Fruit fly (Drosophila melanogaster) whole organism, prepupa: Measurements from ENCODE around the gene ABCB7.

Experiments used
- Blimp-1 ChIP-seq: fragments of 200-800 bp; sonication (Bioruptor generic); optimal IDR thresholded peaks from 3 replicates; lab custom pipeline; 2017; ENCODE audit warnings: missing biosample characterization, missing genetic modification characterization, mild to moderate bottlenecking, moderate library complexity, missing genetic modification reagents
- CG10631 ChIP-seq: fragments of 200-800 bp; sonication (Bioruptor generic); optimal IDR thresholded peaks from 2 replicates; lab custom pipeline; 2016; ENCODE audit warnings: missing biosample characterization, missing genetic modification characterization
- CG11762 ChIP-seq: fragments of 200-800 bp; sonication (Bioruptor generic); optimal IDR thresholded peaks from 3 replicates; lab custom pipeline; 2016; ENCODE audit warnings: missing biosample characterization, missing genetic modification characterization; ENCODE audit not compliant: insufficient read depth
- CG11902 ChIP-seq: fragments of 200-800 bp; sonication (Bioruptor generic); optimal IDR thresholded peaks from 3 replicates; lab custom pipeline; 2016; ENCODE audit warnings: missing biosample characterization, missing genetic modification characterization
- CG1621 ChIP-seq: fragments of 200-800 bp; sonication (Bioruptor generic); optimal IDR thresholded peaks from 3 replicates; lab custom pipeline; 2018; ENCODE audit warnings: missing biosample characterization, mild to moderate bottlenecking, missing genetic modification characterization
- CG16779 ChIP-seq: fragments of 200-800 bp; sonication (Bioruptor generic); optimal IDR thresholded peaks from 3 replicates; lab custom pipeline; 2017; ENCODE audit warnings: missing biosample characterization, mild to moderate bottlenecking, missing genetic modification characterization
- CG3032 ChIP-seq: fragments of 200-800 bp; optimal IDR thresholded peaks from 2 replicates; lab custom pipeline; 2019; ENCODE audit warnings: missing biosample characterization, mild to moderate bottlenecking, missing genetic modification characterization, moderate library complexity
- CG32006 ChIP-seq: fragments of 200-800 bp; sonication (Bioruptor generic); optimal IDR thresholded peaks from 3 replicates; lab custom pipeline; 2017; ENCODE audit warnings: missing biosample characterization, mild to moderate bottlenecking, missing genetic modification characterization
- CG34406 ChIP-seq: fragments of 200-800 bp; sonication (Bioruptor generic); optimal IDR thresholded peaks from 3 replicates; lab custom pipeline; 2016; ENCODE audit warnings: missing biosample characterization, missing genetic modification characterization
- CG3919 ChIP-seq: fragments of 200-800 bp; sonication (Bioruptor generic); optimal IDR thresholded peaks from 3 replicates; lab custom pipeline; 2016; ENCODE audit warnings: missing biosample characterization, missing genetic modification characterization
- CG4318 ChIP-seq: fragments of 200-800 bp; sonication (Bioruptor generic); optimal IDR thresholded peaks from 3 replicates; lab custom pipeline; 2017; ENCODE audit warnings: missing biosample characterization, mild to moderate bottlenecking, missing genetic modification characterization
- CG6163 ChIP-seq: fragments of 200-800 bp; sonication (Bioruptor generic); IDR thresholded peaks from 3 replicates; pipeline ENCODE4 v1.3.6; 2022; ENCODE audit warnings: missing biosample characterization, missing genetic modification characterization
- CG6792 ChIP-seq: fragments of 200-800 bp; sonication (Bioruptor generic); optimal IDR thresholded peaks from 3 replicates; lab custom pipeline; 2016; ENCODE audit warnings: missing biosample characterization, missing genetic modification characterization
- CG6808 ChIP-seq: fragments of 200-800 bp; sonication (Bioruptor generic); optimal IDR thresholded peaks from 3 replicates; lab custom pipeline; 2017; ENCODE audit warnings: missing biosample characterization, missing genetic modification characterization, mild to moderate bottlenecking, moderate library complexity, missing genetic modification reagents
- CG7368 ChIP-seq: fragments of 200-800 bp; sonication (Bioruptor generic); optimal IDR thresholded peaks from 3 replicates; lab custom pipeline; 2016; ENCODE audit warnings: missing biosample characterization, missing genetic modification characterization
- CG8319 ChIP-seq: fragments of 200-800 bp; sonication (Bioruptor generic); optimal IDR thresholded peaks from 3 replicates; lab custom pipeline; 2016; ENCODE audit warnings: missing biosample characterization, missing genetic modification characterization
- Eip93F ChIP-seq: fragments of 200-800 bp; sonication (Bioruptor generic); optimal IDR thresholded peaks from 2 replicates; lab custom pipeline; 2016; ENCODE audit warnings: missing biosample characterization, mild to moderate bottlenecking, missing genetic modification characterization
- Ets21C ChIP-seq: fragments of 200-800 bp; sonication (Bioruptor generic); optimal IDR thresholded peaks from 3 replicates; lab custom pipeline; 2016; ENCODE audit warnings: missing biosample characterization, missing genetic modification characterization
- Gug ChIP-seq: fragments of 200-800 bp; sonication (Bioruptor generic); IDR thresholded peaks from 2 replicates; pipeline ENCODE4 v1.3.6; 2022; ENCODE audit warnings: missing biosample characterization, missing genetic modification characterization
- Hr38 ChIP-seq: sonication (Bioruptor generic); optimal IDR thresholded peaks from 2 replicates; lab custom pipeline; 2016; ENCODE audit warnings: missing biosample characterization, missing genetic modification characterization
- OdsH ChIP-seq: fragments of 200-800 bp; sonication (Bioruptor generic); optimal IDR thresholded peaks from 3 replicates; lab custom pipeline; 2016; ENCODE audit warnings: missing biosample characterization, missing genetic modification characterization
- Smox ChIP-seq: fragments of 200-800 bp; sonication (Bioruptor generic); optimal IDR thresholded peaks from 3 replicates; lab custom pipeline; 2016; ENCODE audit warnings: missing biosample characterization, missing genetic modification characterization
- Sox102F ChIP-seq: fragments of 200-800 bp; sonication (Bioruptor generic); optimal IDR thresholded peaks from 2 replicates; lab custom pipeline; 2016; ENCODE audit warnings: missing biosample characterization, mild to moderate bottlenecking, missing genetic modification characterization
- Sox15 ChIP-seq: fragments of 200-800 bp; sonication (Bioruptor generic); optimal IDR thresholded peaks from 3 replicates; lab custom pipeline; 2016; ENCODE audit warnings: missing biosample characterization, missing genetic modification characterization
- acj6 ChIP-seq: fragments of 200-800 bp; sonication (Bioruptor generic); optimal IDR thresholded peaks from 3 replicates; lab custom pipeline; 2016; ENCODE audit warnings: missing biosample characterization, missing genetic modification characterization
- cyc ChIP-seq: fragments of 200-800 bp; sonication (Bioruptor generic); optimal IDR thresholded peaks from 3 replicates; lab custom pipeline; 2016; ENCODE audit warnings: missing biosample characterization, missing genetic modification characterization
- dac ChIP-seq: fragments of 200-800 bp; sonication (Bioruptor generic); optimal IDR thresholded peaks from 2 replicates; lab custom pipeline; 2017; ENCODE audit warnings: missing biosample characterization, mild to moderate bottlenecking, missing genetic modification characterization
- dsx ChIP-seq: fragments of 200-800 bp; optimal IDR thresholded peaks from 3 replicates; lab custom pipeline; 2019; ENCODE audit warnings: missing biosample characterization, mild to moderate bottlenecking, missing genetic modification characterization, moderate library complexity; ENCODE audit not compliant: poor library complexity, severe bottlenecking
- esn ChIP-seq: fragments of 200-800 bp; sonication (Bioruptor generic); optimal IDR thresholded peaks from 2 replicates; lab custom pipeline; 2016; ENCODE audit warnings: missing biosample characterization, mild to moderate bottlenecking, missing genetic modification characterization, moderate library complexity
- fd59A ChIP-seq: fragments of 200-800 bp; sonication (Bioruptor generic); optimal IDR thresholded peaks from 2 replicates; lab custom pipeline; 2017; ENCODE audit warnings: missing biosample characterization, mild to moderate bottlenecking, missing genetic modification characterization, missing genetic modification reagents
- fd85E ChIP-seq: fragments of 200-800 bp; sonication (Bioruptor generic); optimal IDR thresholded peaks from 3 replicates; lab custom pipeline; 2016; ENCODE audit warnings: missing biosample characterization, missing genetic modification characterization
- lz ChIP-seq: fragments of 200-800 bp; sonication (Bioruptor generic); optimal IDR thresholded peaks from 3 replicates; lab custom pipeline; 2016; ENCODE audit warnings: missing biosample characterization, missing genetic modification characterization
- net ChIP-seq: fragments of 200-800 bp; sonication (Bioruptor generic); optimal IDR thresholded peaks from 3 replicates; lab custom pipeline; 2016; ENCODE audit warnings: missing biosample characterization, missing genetic modification characterization
- pdm3 ChIP-seq: fragments of 200-800 bp; sonication (Bioruptor generic); optimal IDR thresholded peaks from 3 replicates; lab custom pipeline; 2016; ENCODE audit warnings: missing biosample characterization, missing genetic modification characterization
- salr ChIP-seq, 2 experiments: fragments of 200-800 bp; sonication (Bioruptor generic); optimal IDR thresholded peaks; 3 replicates each; lab custom pipeline; 2016 to 2018; ENCODE audit warnings: missing biosample characterization in 2 of 2, missing genetic modification characterization in 2 of 2, mild to moderate bottlenecking in 1 of 2
- spab ChIP-seq: fragments of 200-800 bp; sonication (Bioruptor generic); optimal IDR thresholded peaks from 2 replicates; lab custom pipeline; 2017; ENCODE audit warnings: missing biosample characterization, mild to moderate bottlenecking, missing genetic modification characterization, missing genetic modification reagents
- ss ChIP-seq, 2 experiments: fragments of 200-800 bp; sonication (Bioruptor generic); optimal IDR thresholded peaks; 2 replicates in 1 of 2; 3 replicates in 1 of 2; lab custom pipeline; 2017 to 2018; ENCODE audit warnings: mild to moderate bottlenecking in 2 of 2, missing biosample characterization in 2 of 2, missing genetic modification characterization in 2 of 2, moderate library complexity in 1 of 2
- svp ChIP-seq: fragments of 200-800 bp; sonication (Bioruptor generic); peaks from one replicate; lab custom pipeline; 2016; ENCODE audit warnings: missing biosample characterization, missing genetic modification characterization
- topi ChIP-seq: fragments of 200-800 bp; sonication (Bioruptor generic); optimal IDR thresholded peaks from 3 replicates; lab custom pipeline; 2016; ENCODE audit warnings: missing biosample characterization, missing genetic modification characterization
- vri ChIP-seq: fragments of 200-800 bp; sonication (Bioruptor generic); optimal IDR thresholded peaks from 3 replicates; lab custom pipeline; 2016; ENCODE audit warnings: missing biosample characterization, mild to moderate bottlenecking, missing genetic modification characterization

Gene ABCB7

DNA sequence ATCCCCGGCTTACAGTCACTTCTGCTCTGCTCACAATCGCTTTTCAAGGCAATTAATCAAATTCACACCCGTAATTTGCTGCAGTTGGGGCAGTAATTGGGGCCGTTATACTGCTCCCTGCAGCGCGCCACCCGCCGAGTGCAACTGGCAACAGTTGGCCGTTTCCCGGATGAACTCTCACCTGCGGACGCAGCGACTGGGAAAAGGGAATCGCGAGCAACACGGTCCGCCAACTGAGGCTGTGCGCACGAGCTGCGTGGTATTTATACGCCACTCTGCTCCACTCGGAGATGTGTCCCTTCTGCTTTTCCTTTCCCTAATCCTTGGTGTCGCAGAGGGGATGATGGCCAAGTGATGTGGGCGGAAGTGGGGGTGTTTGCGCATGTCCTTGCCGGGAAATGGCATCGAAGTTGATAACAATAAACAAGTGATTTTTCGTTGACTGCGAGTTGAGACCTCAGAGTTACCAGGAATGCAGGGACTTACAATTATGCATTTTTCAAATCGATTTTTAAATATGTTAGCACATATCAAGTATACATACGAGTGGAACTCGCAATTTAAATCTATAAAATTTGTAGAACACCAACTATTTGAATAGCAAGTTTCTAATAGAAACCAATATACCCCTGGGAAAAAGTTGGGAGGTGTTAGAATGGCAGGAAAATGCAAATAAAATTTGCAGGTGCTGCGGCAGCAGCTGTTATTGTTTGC, 11.0 kb downstream of the ABCB7 start, which contains the start of gene GC (continued):
- TF ChIP-seq Smox (GFP tag; lab: Kevin White, UChicago) (peak; percentile 34), lz (GFP tag; lab: Kevin White, UChicago) (peak; percentile 9), dsx (GFP tag; lab: Kevin White, UChicago) (no peak), Sox102F (GFP tag; lab: Kevin White, UChicago) (peak; percentile 19), esn (no peak)
- TF ChIP-seq, all 60 proteins: peak for 13

DNA sequence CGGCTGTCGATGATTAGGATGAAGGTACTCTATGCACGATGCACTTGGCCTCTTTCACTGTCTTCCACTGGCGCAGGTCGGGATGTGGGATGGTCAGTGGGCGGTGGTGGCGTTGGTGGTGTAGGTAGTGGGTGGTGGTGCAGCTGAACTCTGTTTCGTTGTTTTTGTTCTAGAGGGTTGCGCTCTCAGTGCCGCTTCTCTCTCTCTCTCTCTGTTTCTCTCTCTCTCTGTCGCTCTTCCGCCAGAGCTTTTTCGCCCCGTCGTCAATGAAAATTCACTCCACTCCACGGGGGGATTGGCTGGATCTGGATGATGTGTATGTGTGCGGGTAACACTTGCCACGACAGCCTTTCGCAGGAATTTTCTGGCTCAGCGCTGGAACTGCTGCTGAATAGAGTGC, 18.7 kb downstream of the ABCB7 start:
- TF ChIP-seq CG11762 (GFP tag; lab: Kevin White, UChicago) (no peak), acj6 (no peak), Smox (GFP tag; lab: Kevin White, UChicago) (no peak), Sox102F (GFP tag; lab: Kevin White, UChicago) (no peak), Sox15 (no peak), fd85E (GFP tag; lab: Kevin White, UChicago) (no peak), spab (GFP tag; lab: Kevin White, UChicago) (no peak), CG16779 (tag; lab: Kevin White, UChicago) (no peak), Hr38 (GFP tag; lab: Kevin White, UChicago) (no peak), CG6163 (GFP tag; lab: Robert Waterston, UW) (no peak), OdsH (GFP tag; lab: Kevin White, UChicago) (no peak), Eip93F (no peak)

DNA sequence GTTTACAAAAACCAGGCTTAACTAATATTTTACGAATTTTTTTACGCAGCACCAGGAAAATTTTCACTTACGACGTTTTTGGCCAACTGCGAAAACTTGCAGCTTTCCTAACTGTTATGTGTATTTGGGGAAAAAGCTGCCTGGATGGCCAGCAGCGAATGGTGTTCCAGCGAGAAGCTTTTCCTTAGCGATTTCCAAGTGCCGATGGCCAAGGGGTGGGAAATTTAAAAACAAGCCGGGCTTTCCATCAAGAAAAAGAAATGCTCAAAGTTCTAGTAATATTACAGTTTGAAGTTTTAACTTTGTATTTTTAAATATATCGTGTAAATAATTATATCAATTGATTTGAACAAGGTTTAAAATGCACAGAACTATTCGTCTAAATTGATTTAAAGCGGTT, 19.4 kb downstream of the ABCB7 start, which contains the start of gene nSyb:
Gene nSyb (minus strand): TSS at position 101 of the 400 bp plus-strand sequence.
- TF ChIP-seq dac (GFP tag; lab: Kevin White, UChicago) (no peak), net (GFP tag; lab: Kevin White, UChicago) (no peak), pdm3 (GFP tag; lab: Kevin White, UChicago) (no peak)
- TF ChIP-seq, all 60 proteins: peak for 0

DNA sequence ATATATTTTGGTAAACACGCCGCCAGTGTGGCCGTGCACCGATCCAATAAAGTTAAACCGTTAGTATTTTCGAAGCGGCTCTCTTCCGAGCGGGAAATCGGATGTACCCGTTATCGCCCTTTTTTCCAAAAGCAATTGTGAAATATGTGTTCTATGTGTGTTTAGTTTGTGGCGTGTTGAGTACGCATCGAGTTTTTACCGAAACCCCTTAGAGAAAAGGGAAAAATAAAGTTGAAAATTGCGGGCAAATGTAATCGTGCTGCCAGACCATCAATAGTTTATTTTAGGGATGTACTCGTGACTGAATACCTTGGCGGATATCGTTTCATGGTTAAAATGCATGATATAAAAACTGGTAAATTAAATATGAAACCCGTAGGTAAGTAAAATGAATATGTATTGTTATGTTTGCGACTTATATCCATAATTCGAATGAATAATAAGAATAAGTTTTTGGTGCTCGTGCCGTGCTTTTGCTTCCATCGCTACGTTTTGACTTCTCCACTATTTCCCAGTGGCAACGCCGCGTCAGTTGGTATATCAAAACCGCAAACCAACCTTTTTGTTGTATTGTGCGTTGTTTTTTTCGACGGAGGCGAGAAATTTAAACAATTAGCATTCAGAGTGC, 21.1 kb downstream of the ABCB7 start, which contains the start of the genes Mettl2 and Bgb:
Gene Mettl2 (minus strand): TSS at position 51 of the 628 bp plus-strand sequence.
Gene Bgb (plus strand): TSS at position 527 of the 628 bp plus-strand sequence.
- TF ChIP-seq Gug (GFP tag; lab: Robert Waterston, UW) (peak; percentile 68; the same call in 1 of the 2 replicates), CG3919 (peak; percentile 74), cyc (peak; percentile 88), fd85E (GFP tag; lab: Kevin White, UChicago) (no peak), Sox102F (GFP tag; lab: Kevin White, UChicago) (no peak), dac (GFP tag; lab: Kevin White, UChicago) (peak; percentile 42), topi (GFP tag; lab: Kevin White, UChicago) (peak; percentile 80), CG8319 (GFP tag; lab: Kevin White, UChicago) (peak; percentile 64), CG6792 (GFP tag; lab: Kevin White, UChicago) (peak; percentile 75), acj6 (peak; percentile 82), net (GFP tag; lab: Kevin White, UChicago) (no peak), Sox15 (peak; percentile 79), Ets21C (peak; percentile 85), salr (GFP tag; optimal IDR thresholded peaks at IDR 0.05; lab: Kevin White, UChicago) (peak in 1 of 2 experiments; percentile 29), CG16779 (tag; lab: Kevin White, UChicago) (no peak), esn (peak; percentile 85), Eip93F (no peak), svp (GFP tag; lab: Kevin White, UChicago) (no peak), CG10631 (peak; percentile 83), CG11902 (GFP tag; lab: Kevin White, UChicago) (peak; percentile 79), Hr38 (GFP tag; lab: Kevin White, UChicago) (no peak), CG6163 (GFP tag; lab: Robert Waterston, UW) (peak; percentile 83), CG3032 (peak; percentile 81), CG1621 (tag; lab: Kevin White, UChicago) (peak; percentile 47), CG4318 (GFP tag; lab: Kevin White, UChicago) (no peak), CG32006 (GFP tag; lab: Kevin White, UChicago) (peak; percentile 72), CG7368 (GFP tag; lab: Kevin White, UChicago) (peak; percentile 40), ss (GFP tag; optimal IDR thresholded peaks at IDR 0.05; lab: Kevin White, UChicago) (peak in 1 of 2 experiments; percentile 39), OdsH (GFP tag; lab: Kevin White, UChicago) (no peak), vri (GFP tag; lab: Kevin White, UChicago) (no peak), CG6808 (GFP tag; lab: Kevin White, UChicago) (no peak), CG34406 (GFP tag; lab: Kevin White, UChicago) (peak; percentile 58), fd59A (GFP tag; lab: Kevin White, UChicago) (peak; percentile 32), Blimp-1 (no peak)
